Fruit fly (Drosophila melanogaster) whole organism, embryonic: ENCODE results near the gene Rnb.

Experiments used
- Adf1 ChIP-seq: fragments of 200-800 bp; sonication (Bioruptor generic); IDR thresholded peaks from 2 replicates; pipeline ENCODE4 v1.3.6; 2022; ENCODE audit warnings: missing biosample characterization, missing genetic modification characterization
- CG10209 ChIP-seq: fragments of 200-800 bp; sonication (Bioruptor generic); optimal IDR thresholded peaks from 3 replicates; lab custom pipeline; 2017; ENCODE audit warnings: missing biosample characterization, mild to moderate bottlenecking, missing genetic modification characterization, missing genetic modification reagents
- CG10959 ChIP-seq: fragments of 200-800 bp; sonication (Bioruptor generic); IDR thresholded peaks from 2 replicates; pipeline ENCODE4 v1.3.6; 2022; ENCODE audit warnings: missing biosample characterization, missing genetic modification characterization
- CG11247 ChIP-seq: fragments of 200-800 bp; sonication (Bioruptor generic); IDR thresholded peaks from 2 replicates; pipeline ENCODE4 v1.3.6; 2022; ENCODE audit warnings: missing biosample characterization, missing genetic modification characterization
- CG12104 ChIP-seq: fragments of 200-800 bp; sonication (Bioruptor generic); optimal IDR thresholded peaks from 3 replicates; lab custom pipeline; 2016; ENCODE audit warnings: missing biosample characterization, missing genetic modification characterization
- CG1233 ChIP-seq: fragments of 200-800 bp; sonication (Bioruptor generic); optimal IDR thresholded peaks from 4 replicates; lab custom pipeline; 2018; ENCODE audit warnings: missing biosample characterization, mild to moderate bottlenecking, missing genetic modification characterization
- CG12769 ChIP-seq: fragments of 200-800 bp; sonication (Bioruptor generic); optimal IDR thresholded peaks from 2 replicates; lab custom pipeline; 2019; ENCODE audit warnings: missing biosample characterization, mild to moderate bottlenecking, missing genetic modification characterization, moderate library complexity
- CG12942 ChIP-seq: fragments of 200-800 bp; sonication (Bioruptor generic); optimal IDR thresholded peaks from 3 replicates; lab custom pipeline; 2016; ENCODE audit warnings: missing biosample characterization, missing genetic modification characterization
- CG14667 ChIP-seq: fragments of 200-800 bp; sonication (Bioruptor generic); IDR thresholded peaks from 2 replicates; pipeline ENCODE4 v1.3.6; 2022; ENCODE audit warnings: missing biosample characterization, missing genetic modification characterization
- CG18599 ChIP-seq: fragments of 200-800 bp; sonication (Bioruptor generic); optimal IDR thresholded peaks from 3 replicates; lab custom pipeline; 2017; ENCODE audit warnings: missing biosample characterization, missing genetic modification characterization, mild to moderate bottlenecking, moderate library complexity, missing genetic modification reagents
- CG18619 ChIP-seq: fragments of 200-800 bp; sonication (Bioruptor generic); optimal IDR thresholded peaks from 3 replicates; lab custom pipeline; 2017; ENCODE audit warnings: missing biosample characterization, mild to moderate bottlenecking, missing genetic modification characterization
- CG2129 ChIP-seq: fragments of 200-800 bp; sonication (Bioruptor generic); IDR thresholded peaks from 2 replicates; pipeline ENCODE4 v1.3.6; 2022; ENCODE audit warnings: missing biosample characterization, missing genetic modification characterization; ENCODE audit not compliant: partially characterized antibody
- CG34376 ChIP-seq: fragments of 200-800 bp; sonication (Bioruptor generic); optimal IDR thresholded peaks from 2 replicates; lab custom pipeline; 2018; ENCODE audit warnings: missing biosample characterization, mild to moderate bottlenecking, missing genetic modification characterization
- CG4820 ChIP-seq: fragments of 200-800 bp; sonication (Bioruptor generic); optimal IDR thresholded peaks from 3 replicates; lab custom pipeline; 2016; ENCODE audit warnings: missing biosample characterization, missing genetic modification characterization
- CG8290 ChIP-seq, 3 experiments: fragments of 200-800 bp; sonication (Bioruptor generic); optimal IDR thresholded peaks; 2 replicates each; lab custom pipeline; 2016 to 2019; ENCODE audit warnings: missing biosample characterization in 3 of 3, missing genetic modification characterization in 3 of 3, mild to moderate bottlenecking in 2 of 3, moderate library complexity in 1 of 3
- CTCF ChIP-seq: fragments of 200-800 bp; sonication (Bioruptor generic); optimal IDR thresholded peaks from 2 replicates; lab custom pipeline; 2017; ENCODE audit warnings: missing biosample characterization, mild to moderate bottlenecking, missing genetic modification characterization, moderate library complexity
- D ChIP-seq, 2 experiments: fragments of 200-800 bp in 1 of 2; fragments of >200 bp in 1 of 2; sonication (Bioruptor generic) in 1 of 2; optimal IDR thresholded peaks; 2 replicates in 1 of 2; 3 replicates in 1 of 2; lab custom pipeline; 2017; ENCODE audit warnings: mild to moderate bottlenecking in 1 of 2, missing biosample characterization in 1 of 2, missing genetic modification characterization in 1 of 2, missing genetic modification reagents in 1 of 2
- GATAe ChIP-seq: fragments of 200-800 bp; sonication (Bioruptor generic); conservative IDR thresholded peaks from 2 replicates; pipeline ENCODE4 v1.3.6; 2022; ENCODE audit warnings: missing biosample characterization, missing genetic modification characterization
- HLH4C ChIP-seq: fragments of 200-800 bp; sonication (Bioruptor generic); IDR thresholded peaks from 3 replicates; pipeline ENCODE4 v1.3.6; 2022; ENCODE audit warnings: missing biosample characterization, missing genetic modification characterization; ENCODE audit not compliant: partially characterized antibody
- Hr78 ChIP-seq, 2 experiments: fragments of 200-800 bp in 1 of 2; fragments of >200 bp in 1 of 2; sonication (Bioruptor generic) in 1 of 2; optimal IDR thresholded peaks; 2 replicates each; lab custom pipeline; 2017 to 2019; ENCODE audit warnings: missing biosample characterization in 2 of 2, missing genetic modification characterization in 2 of 2, mild to moderate bottlenecking in 1 of 2, moderate library complexity in 1 of 2
- Kr ChIP-seq: fragments of 200-800 bp; sonication (Bioruptor generic); optimal IDR thresholded peaks from 2 replicates; lab custom pipeline; 2017; ENCODE audit warnings: missing biosample characterization, mild to moderate bottlenecking, missing genetic modification characterization
- Lim3 ChIP-seq: fragments of 200-800 bp; sonication (Bioruptor generic); IDR thresholded peaks from 2 replicates; pipeline ENCODE4 v1.3.6; 2022; ENCODE audit warnings: missing biosample characterization, missing genetic modification characterization
- Med ChIP-seq: fragments of 200-800 bp; sonication (Bioruptor generic); peaks from one replicate; lab custom pipeline; 2016; ENCODE audit warnings: missing biosample characterization, missing genetic modification characterization, mild to moderate bottlenecking, inconsistent platforms, moderate library complexity
- Ptx1 ChIP-seq: fragments of 200-800 bp; sonication (Bioruptor generic); IDR thresholded peaks from 2 replicates; pipeline ENCODE4 v1.3.6; 2022; ENCODE audit warnings: missing biosample characterization, missing genetic modification characterization
- Sin3A ChIP-seq: fragments of >200 bp; optimal IDR thresholded peaks from 2 replicates; lab custom pipeline; 2018
- Six4 ChIP-seq: fragments of 200-800 bp; sonication (Bioruptor generic); optimal IDR thresholded peaks from 2 replicates; lab custom pipeline; 2016; ENCODE audit warnings: missing biosample characterization, missing genetic modification characterization
- Vsx1 ChIP-seq: fragments of 200-800 bp; sonication (Bioruptor generic); optimal IDR thresholded peaks from 2 replicates; lab custom pipeline; 2017; ENCODE audit warnings: missing biosample characterization, mild to moderate bottlenecking, missing genetic modification characterization, missing genetic modification reagents
- btn ChIP-seq: fragments of 200-800 bp; sonication (Bioruptor generic); optimal IDR thresholded peaks from 2 replicates; lab custom pipeline; 2016; ENCODE audit warnings: missing biosample characterization, missing genetic modification characterization
- chinmo ChIP-seq: fragments of 200-800 bp; sonication (Bioruptor generic); IDR thresholded peaks from 4 replicates; pipeline ENCODE4 v1.3.6; 2022; ENCODE audit warnings: missing biosample characterization, missing genetic modification characterization; ENCODE audit not compliant: partially characterized antibody
- chm ChIP-seq: fragments of 200-800 bp; sonication (Bioruptor generic); IDR thresholded peaks from 2 replicates; pipeline ENCODE4 v1.3.6; 2022; ENCODE audit warnings: missing biosample characterization, missing genetic modification characterization
- dati ChIP-seq: fragments of 200-800 bp; sonication (Bioruptor generic); IDR thresholded peaks from 2 replicates; pipeline ENCODE4 v1.3.6; 2022; ENCODE audit warnings: missing biosample characterization, missing genetic modification characterization
- esg ChIP-seq: fragments of 200-800 bp; sonication (Bioruptor generic); conservative IDR thresholded peaks from 2 replicates; pipeline ENCODE4 v1.3.6; 2022; ENCODE audit warnings: missing biosample characterization, missing genetic modification characterization
- exex ChIP-seq: fragments of 200-800 bp; sonication (Bioruptor generic); optimal IDR thresholded peaks from 4 replicates; lab custom pipeline; 2018; ENCODE audit warnings: missing biosample characterization, mild to moderate bottlenecking, missing genetic modification characterization, moderate library complexity
- fd96Cb ChIP-seq: fragments of 200-800 bp; sonication (Bioruptor generic); optimal IDR thresholded peaks from 2 replicates; lab custom pipeline; 2018; ENCODE audit warnings: missing biosample characterization, mild to moderate bottlenecking, missing genetic modification characterization, moderate library complexity
- grn ChIP-seq: fragments of 200-800 bp; sonication (Bioruptor generic); optimal IDR thresholded peaks from 3 replicates; lab custom pipeline; 2017; ENCODE audit warnings: missing biosample characterization, missing genetic modification characterization
- kni ChIP-seq: fragments of 200-800 bp; sonication (Bioruptor generic); optimal IDR thresholded peaks from 3 replicates; lab custom pipeline; 2017; ENCODE audit warnings: mild to moderate bottlenecking, missing biosample characterization, missing genetic modification reagents, missing genetic modification characterization
- lab ChIP-seq: fragments of 200-800 bp; sonication (Bioruptor generic); optimal IDR thresholded peaks from 3 replicates; lab custom pipeline; 2017; ENCODE audit warnings: missing biosample characterization, missing genetic modification characterization, mild to moderate bottlenecking, moderate library complexity, missing genetic modification reagents
- mirr ChIP-seq: fragments of 200-800 bp; sonication (Bioruptor generic); optimal IDR thresholded peaks from 3 replicates; lab custom pipeline; 2018; ENCODE audit warnings: missing biosample characterization, mild to moderate bottlenecking, missing genetic modification characterization
- odd ChIP-seq: fragments of 200-800 bp; sonication (Bioruptor generic); optimal IDR thresholded peaks from 2 replicates; lab custom pipeline; 2017; ENCODE audit warnings: missing biosample characterization, mild to moderate bottlenecking, missing genetic modification characterization
- pfk ChIP-seq: fragments of 200-800 bp; sonication (Bioruptor generic); optimal IDR thresholded peaks from 2 replicates; lab custom pipeline; 2018; ENCODE audit warnings: missing biosample characterization, mild to moderate bottlenecking, missing genetic modification characterization, moderate library complexity
- prd ChIP-seq, 3 experiments: fragments of >200 bp in 2 of 3; fragments of 200-800 bp in 1 of 3; sonication (Bioruptor generic) in 1 of 3; optimal IDR thresholded peaks in 2 of 3; IDR thresholded peaks in 1 of 3; 2 replicates in 2 of 3; 3 replicates in 1 of 3; pipeline versions ENCODE4 v1.3.6 to Lab custom; 2017 to 2022; ENCODE audit warnings: missing biosample characterization in 1 of 3, missing genetic modification characterization in 1 of 3
- row ChIP-seq: fragments of 200-800 bp; sonication (Bioruptor generic); IDR thresholded peaks from 3 replicates; pipeline ENCODE4 v1.3.6; 2022; ENCODE audit warnings: missing biosample characterization, missing genetic modification characterization
- run ChIP-seq: fragments of 200-800 bp; sonication (Bioruptor generic); optimal IDR thresholded peaks from 3 replicates; lab custom pipeline; 2018; ENCODE audit warnings: missing biosample characterization, mild to moderate bottlenecking, missing genetic modification characterization
- sd ChIP-seq: fragments of 200-800 bp; sonication (Bioruptor generic); optimal IDR thresholded peaks from 3 replicates; lab custom pipeline; 2018; ENCODE audit warnings: missing biosample characterization, mild to moderate bottlenecking, missing genetic modification characterization, moderate library complexity
- sens ChIP-seq: fragments of 200-800 bp; sonication (Bioruptor generic); peaks from one replicate; lab custom pipeline; 2016; ENCODE audit warnings: missing biosample characterization, missing genetic modification characterization
- slp2 ChIP-seq: fragments of 200-800 bp; sonication (Bioruptor generic); optimal IDR thresholded peaks from 2 replicates; lab custom pipeline; 2016; ENCODE audit warnings: missing biosample characterization, missing genetic modification characterization
- sug ChIP-seq: fragments of 200-800 bp; optimal IDR thresholded peaks from 2 replicates; lab custom pipeline; 2019; ENCODE audit warnings: missing biosample characterization, mild to moderate bottlenecking, missing genetic modification characterization, moderate library complexity
- toy ChIP-seq: fragments of 200-800 bp; sonication (Bioruptor generic); IDR thresholded peaks from 2 replicates; pipeline ENCODE4 v1.3.6; 2022; ENCODE audit warnings: missing biosample characterization, missing genetic modification characterization
- wdn ChIP-seq: fragments of 200-800 bp; sonication (Bioruptor generic); IDR thresholded peaks from 2 replicates; pipeline ENCODE4 v1.3.6; 2022; ENCODE audit warnings: missing biosample characterization, missing genetic modification characterization
- z ChIP-seq: fragments of 200-800 bp; sonication (Bioruptor generic); IDR thresholded peaks from 3 replicates; pipeline ENCODE4 v1.3.6; 2022; ENCODE audit warnings: missing biosample characterization, missing genetic modification characterization

The Rnb gene

dm6 chr3R:29781874-29782273, 17.3 kb downstream of the Rnb start (continued):
- TF ChIP-seq Sin3A (lab: Kevin White, UChicago) = no peak
- no peak for TF ChIP-seq slp2
- TF ChIP-seq esg (GFP tag; lab: Robert Waterston, UW) = no peak
- no peak for TF ChIP-seq CG18619
- TF ChIP-seq dati (GFP tag; lab: Robert Waterston, UW) = no peak
- TF ChIP-seq pfk (GFP tag; lab: Kevin White, UChicago) = no peak
- TF ChIP-seq btn (GFP tag; lab: Kevin White, UChicago) = no peak
- no peak for TF ChIP-seq CG4820 (GFP tag; lab: Kevin White, UChicago)
- no peak for TF ChIP-seq CG11247 (GFP tag; lab: Robert Waterston, UW)
- peak in 1 of 2 experiments; percentile 56 for TF ChIP-seq Hr78 (GFP tag; optimal IDR thresholded peaks at IDR 0.05; lab: Kevin White, UChicago)
- peak; percentile 67 for TF ChIP-seq sug (tag; lab: Kevin White, UChicago)
- TF ChIP-seq Six4 (GFP tag; lab: Kevin White, UChicago) = no peak
- no peak for TF ChIP-seq prd (optimal IDR thresholded peaks at IDR 0.05; lab: Kevin White, UChicago)
- no peak for TF ChIP-seq prd (GFP tag; IDR thresholded peaks at IDR 0.05; lab: Robert Waterston, UW)
- no peak for TF ChIP-seq Kr (GFP tag; lab: Kevin White, UChicago)
- no peak for TF ChIP-seq CG1233 (GFP tag; lab: Kevin White, UChicago)
- no peak for TF ChIP-seq Adf1 (GFP tag; lab: Robert Waterston, UW)
- peak; percentile 10 for TF ChIP-seq sd (tag; lab: Kevin White, UChicago)
- TF ChIP-seq Vsx1 = no peak
- no peak for TF ChIP-seq wdn (GFP tag; lab: Robert Waterston, UW)
- no peak for TF ChIP-seq chm (GFP tag; lab: Robert Waterston, UW)
- no peak for TF ChIP-seq CG10209 (GFP tag; lab: Kevin White, UChicago)
- TF ChIP-seq D (optimal IDR thresholded peaks at IDR 0.05; lab: Kevin White, UChicago) = no peak
- TF ChIP-seq D (GFP tag; optimal IDR thresholded peaks at IDR 0.05; lab: Kevin White, UChicago) = no peak
- TF ChIP-seq row = no peak
- TF ChIP-seq fd96Cb (tag; lab: Kevin White, UChicago) = no peak
- TF ChIP-seq CTCF (GFP tag; lab: Kevin White, UChicago) = no peak
- TF ChIP-seq sens (GFP tag; lab: Kevin White, UChicago) = no peak
- TF ChIP-seq Ptx1 (GFP tag; lab: Robert Waterston, UW) = 0 out of 2 replicates have a peak, but pooled peaks have one; percentile 24
- TF ChIP-seq run (tag; lab: Kevin White, UChicago) = no peak
- no peak for TF ChIP-seq toy (GFP tag; lab: Robert Waterston, UW)
- no peak for TF ChIP-seq HLH4C (GFP tag; lab: Robert Waterston, UW)
- no peak for TF ChIP-seq CG12942
- TF ChIP-seq Lim3 = no peak
- TF ChIP-seq CG2129 = no peak
- peak; percentile 24 for TF ChIP-seq kni (GFP tag; lab: Kevin White, UChicago)
- TF ChIP-seq odd = peak; percentile 9

dm6 chr3R:29780402-29781029, 18.6 kb downstream of the Rnb start, which contains the start of gene fig:
Gene fig, minus strand, starts transcription at chr3R:29780452.
- peak; percentile 46 for TF ChIP-seq CG12769 (tag; lab: Kevin White, UChicago)
- TF ChIP-seq CG14667 (GFP tag; lab: Robert Waterston, UW) = no peak
- TF ChIP-seq CG34376 = peak; percentile 66
- TF ChIP-seq CG8290 (GFP tag; optimal IDR thresholded peaks at IDR 0.05; lab: Kevin White, UChicago) = no peak
- TF ChIP-seq CG8290 (tag; optimal IDR thresholded peaks at IDR 0.05; lab: Kevin White, UChicago) = peak in 1 of 2 experiments; percentile 19
- peak; percentile 35 for TF ChIP-seq lab (GFP tag; lab: Kevin White, UChicago)
- no peak for TF ChIP-seq CG10959 (GFP tag; lab: Robert Waterston, UW)
- TF ChIP-seq Med = peak; percentile 13
- 0 out of 2 replicates have a peak, but pooled peaks have one; percentile 23 for TF ChIP-seq GATAe (GFP tag; lab: Robert Waterston, UW)
- peak; percentile 86 for TF ChIP-seq grn (GFP tag; lab: Kevin White, UChicago)
- TF ChIP-seq sd (tag; lab: Kevin White, UChicago) = peak; percentile 18
- TF ChIP-seq chinmo (GFP tag; lab: Robert Waterston, UW) = 0 out of 4 replicates have a peak, but pooled peaks have one; percentile 9
- 0 out of 3 replicates have a peak, but pooled peaks have one; percentile 22 for TF ChIP-seq z (GFP tag; lab: Robert Waterston, UW)
- peak; percentile 9 for TF ChIP-seq CG18599 (GFP tag; lab: Kevin White, UChicago)
- TF ChIP-seq exex (tag; lab: Kevin White, UChicago) = peak; percentile 78
- TF ChIP-seq CG12104 = no peak
- peak; percentile 64 for TF ChIP-seq mirr (GFP tag; lab: Kevin White, UChicago)
